Fruit fly (Drosophila melanogaster): ENCODE data around the gene cmet.

dm6 chr2L:11277927-11278351 lies 9.1 kb upstream of the cmet start, which contains the start of gene CG33695:
- peak; percentile 77 for TF ChIP-seq toe (GFP tag; optimal IDR thresholded peaks at IDR 0.05)
- TF ChIP-seq CG7101 (tag; optimal IDR thresholded peaks at IDR 0.05): peak; percentile 79
- peak; percentile 87 for TF ChIP-seq Mnt (GFP tag; optimal IDR thresholded peaks at IDR 0.05)
- peak; percentile 57 for TF ChIP-seq CG11617 (GFP tag; optimal IDR thresholded peaks at IDR 0.05)
- TF ChIP-seq CG14711 (tag; optimal IDR thresholded peaks at IDR 0.05): peak; percentile 56
- TF ChIP-seq Crg-1 (GFP tag; optimal IDR thresholded peaks at IDR 0.05): peak; percentile 97
- peak; percentile 77 for TF ChIP-seq CG7045 (GFP tag; optimal IDR thresholded peaks at IDR 0.05)
- no peak for TF ChIP-seq CG5204 (GFP tag; optimal IDR thresholded peaks at IDR 0.05)
